Fruit fly (Drosophila melanogaster): ENCODE measurements around the gene Coq4.

Coq4 gene

DNA sequence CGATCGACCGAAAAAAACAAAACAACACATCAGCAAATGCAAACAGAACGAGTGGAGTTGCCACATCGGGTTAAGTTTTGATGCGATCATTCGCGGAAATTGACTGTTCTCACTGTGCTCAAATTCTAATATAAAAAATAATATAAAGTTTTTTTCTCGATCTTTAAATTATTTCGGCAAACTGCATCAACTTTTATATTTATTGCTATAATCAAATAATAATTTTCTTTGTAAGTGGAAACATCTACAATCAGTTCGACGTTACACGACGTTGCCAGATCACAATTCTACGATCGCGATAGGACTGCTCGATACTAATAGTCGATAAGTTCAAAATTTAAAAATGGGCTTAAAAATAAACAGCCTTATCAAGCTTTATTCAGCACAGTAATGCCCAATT is 4.6 kb downstream of the Coq4 start, which contains the start of gene Gorab (continued):
- TF ChIP-seq brk (GFP tag; optimal IDR thresholded peaks at IDR 0.05) = peak; percentile 74
- peak; percentile 50 for TF ChIP-seq jim (GFP tag; optimal IDR thresholded peaks at IDR 0.05)
- peak; percentile 87 for TF ChIP-seq dmrt93B (GFP tag; optimal IDR thresholded peaks at IDR 0.05)
- TF ChIP-seq CrebA (GFP tag; optimal IDR thresholded peaks at IDR 0.05; ENCODE audit: borderline replicate concordance) = no peak
- TF ChIP-seq Abd-B (GFP tag; optimal IDR thresholded peaks at IDR 0.05) = no peak
- TF ChIP-seq Hr78 (GFP tag; optimal IDR thresholded peaks at IDR 0.05) = no peak
- TF ChIP-seq Hnf4 (GFP tag; optimal IDR thresholded peaks at IDR 0.05) = peak; percentile 88
- TF ChIP-seq Myc (optimal IDR thresholded peaks at IDR 0.05) = no peak

DNA sequence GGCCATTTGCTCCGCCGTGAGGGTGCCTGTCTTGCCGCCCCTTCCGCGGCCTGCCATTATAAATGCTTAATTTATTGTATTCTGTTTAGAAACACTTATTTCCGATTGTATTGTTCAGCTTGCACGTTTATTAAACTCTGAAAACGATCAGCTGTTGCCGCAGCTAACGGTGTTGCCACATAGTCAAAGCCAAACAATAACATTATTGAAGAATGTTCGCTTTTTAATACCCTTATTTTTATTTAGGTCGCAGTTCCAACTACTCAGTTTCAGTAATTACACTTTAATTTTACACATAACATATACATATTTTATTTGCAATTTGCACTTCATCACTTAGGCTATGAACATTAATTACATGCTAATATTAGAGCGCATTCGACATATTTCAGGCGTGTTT is 6.4 kb downstream of the Coq4 start, which contains the start of gene Polr3G:
Gene Polr3G, minus strand, starts transcription at position 118 of the 400 bp plus-strand sequence.
- TF ChIP-seq sage (GFP tag; optimal IDR thresholded peaks at IDR 0.05) (no peak), Jra (GFP tag; optimal IDR thresholded peaks at IDR 0.05) (no peak), tai (GFP tag; optimal IDR thresholded peaks at IDR 0.05) (no peak), Abd-B (GFP tag; optimal IDR thresholded peaks at IDR 0.05) (no peak), pan (optimal IDR thresholded peaks at IDR 0.05) (no peak), GATAd (GFP tag; optimal IDR thresholded peaks at IDR 0.05) (no peak), lola (GFP tag; optimal IDR thresholded peaks at IDR 0.05) (no peak), Dfd (GFP tag; optimal IDR thresholded peaks at IDR 0.05) (no peak), CG32264 (GFP tag; optimal IDR thresholded peaks at IDR 0.05) (no peak), woc (GFP tag; optimal IDR thresholded peaks at IDR 0.05) (peak; percentile 68), jim (GFP tag; optimal IDR thresholded peaks at IDR 0.05) (no peak), dsf (GFP tag; optimal IDR thresholded peaks at IDR 0.05; ENCODE audit: borderline replicate concordance) (no peak), HLH106 (tag; optimal IDR thresholded peaks at IDR 0.05) (no peak), OdsH (GFP tag; optimal IDR thresholded peaks at IDR 0.05) (no peak), CG9705 (GFP tag; optimal IDR thresholded peaks at IDR 0.05) (no peak), rgr (GFP tag; optimal IDR thresholded peaks at IDR 0.05) (no peak), CrebA (GFP tag; optimal IDR thresholded peaks at IDR 0.05; ENCODE audit: borderline replicate concordance) (no peak), foxo (GFP tag; optimal IDR thresholded peaks at IDR 0.05) (peak in 1 of 2 experiments; percentile 26), Dif (GFP tag; optimal IDR thresholded peaks at IDR 0.05; ENCODE audit: partially characterized antibody) (no peak), Vsx2 (GFP tag; optimal IDR thresholded peaks at IDR 0.05; ENCODE audit: partially characterized antibody) (no peak), Myc (optimal IDR thresholded peaks at IDR 0.05) (no peak), h (GFP tag; optimal IDR thresholded peaks at IDR 0.05) (peak; percentile 22), N (GFP tag; optimal IDR thresholded peaks at IDR 0.05) (no peak), Mio (GFP tag; optimal IDR thresholded peaks at IDR 0.05) (no peak), Hnf4 (GFP tag; optimal IDR thresholded peaks at IDR 0.05) (peak; percentile 27), psq (GFP tag; optimal IDR thresholded peaks at IDR 0.05) (no peak), dmrt93B (GFP tag; optimal IDR thresholded peaks at IDR 0.05) (no peak), usp (GFP tag; optimal IDR thresholded peaks at IDR 0.05) (no peak), Hr78 (GFP tag; optimal IDR thresholded peaks at IDR 0.05) (no peak), Hr83 (GFP tag; optimal IDR thresholded peaks at IDR 0.05; ENCODE audit: poor library complexity, severe bottlenecking) (no peak), sv (GFP tag; optimal IDR thresholded peaks at IDR 0.05) (peak; percentile 41), Sp1 (GFP tag; optimal IDR thresholded peaks at IDR 0.05) (no peak), fru (GFP tag; optimal IDR thresholded peaks at IDR 0.05) (no peak), brk (GFP tag; optimal IDR thresholded peaks at IDR 0.05) (peak; percentile 54), dl (GFP tag; optimal IDR thresholded peaks at IDR 0.05; ENCODE audit: insufficient read depth in 1 of 2, partially characterized antibody in 2 of 2) (no peak), ey (GFP tag; optimal IDR thresholded peaks at IDR 0.05) (peak; percentile 8), Rel (GFP tag; optimal IDR thresholded peaks at IDR 0.05) (no peak), Rel (tag; optimal IDR thresholded peaks at IDR 0.05) (no peak), br (GFP tag; optimal IDR thresholded peaks at IDR 0.05) (no peak)

DNA sequence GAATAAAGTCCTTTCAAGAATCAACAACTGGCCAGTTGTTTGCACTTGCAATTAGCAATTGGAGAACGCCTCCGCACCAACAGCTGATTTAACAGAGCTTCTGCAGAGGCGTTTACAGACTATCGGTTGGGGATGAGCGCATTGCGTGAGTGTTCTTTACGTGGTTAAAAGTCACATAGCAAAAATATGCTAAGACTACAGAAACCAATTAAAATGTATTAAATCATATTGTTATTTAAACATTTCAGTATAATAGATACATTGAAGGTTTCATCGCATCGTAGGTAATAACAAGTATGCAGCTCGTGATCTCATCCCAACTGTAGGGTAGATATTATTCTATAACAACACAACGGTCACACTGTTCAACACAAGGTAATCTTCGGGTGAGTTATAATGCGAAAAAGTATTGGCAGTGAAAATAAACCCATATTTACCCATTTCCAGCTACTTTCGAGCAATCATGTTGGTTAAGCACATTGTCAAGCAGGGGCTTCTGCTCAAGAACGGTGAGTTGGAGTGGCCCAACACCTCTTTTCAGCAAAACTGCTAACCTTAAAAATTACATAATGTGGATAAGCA is 8.2 kb downstream of the Coq4 start, which contains the start of the genes Sec3 and COX7B:
Gene Sec3, minus strand, starts transcription at position 86 of the 582 bp plus-strand sequence.
Gene COX7B, plus strand, starts transcription at position 346 of the 582 bp plus-strand sequence.
- TF ChIP-seq fru (GFP tag; optimal IDR thresholded peaks at IDR 0.05) (peak; percentile 71), dsf (GFP tag; optimal IDR thresholded peaks at IDR 0.05; ENCODE audit: borderline replicate concordance) (peak; percentile 67), foxo (GFP tag; optimal IDR thresholded peaks at IDR 0.05) (peak in 1 of 2 experiments; percentile 83), dl (GFP tag; optimal IDR thresholded peaks at IDR 0.05; ENCODE audit: insufficient read depth in 1 of 2, partially characterized antibody in 2 of 2) (no peak), HLH106 (tag; optimal IDR thresholded peaks at IDR 0.05) (peak; percentile 80), brk (GFP tag; optimal IDR thresholded peaks at IDR 0.05) (peak; percentile 68), N (GFP tag; optimal IDR thresholded peaks at IDR 0.05) (no peak), Hr83 (GFP tag; optimal IDR thresholded peaks at IDR 0.05; ENCODE audit: poor library complexity, severe bottlenecking) (peak; percentile 58), GATAd (GFP tag; optimal IDR thresholded peaks at IDR 0.05) (no peak), CG9705 (GFP tag; optimal IDR thresholded peaks at IDR 0.05) (peak; percentile 70), br (GFP tag; optimal IDR thresholded peaks at IDR 0.05) (peak; percentile 69), dmrt93B (GFP tag; optimal IDR thresholded peaks at IDR 0.05) (peak; percentile 33), psq (GFP tag; optimal IDR thresholded peaks at IDR 0.05) (peak; percentile 47), Hnf4 (GFP tag; optimal IDR thresholded peaks at IDR 0.05) (peak; percentile 78), Dif (GFP tag; optimal IDR thresholded peaks at IDR 0.05; ENCODE audit: partially characterized antibody) (no peak), usp (GFP tag; optimal IDR thresholded peaks at IDR 0.05) (no peak), lola (GFP tag; optimal IDR thresholded peaks at IDR 0.05) (no peak), Rel (GFP tag; optimal IDR thresholded peaks at IDR 0.05) (no peak), Rel (tag; optimal IDR thresholded peaks at IDR 0.05) (peak; percentile 37), OdsH (GFP tag; optimal IDR thresholded peaks at IDR 0.05) (peak; percentile 40), Vsx2 (GFP tag; optimal IDR thresholded peaks at IDR 0.05; ENCODE audit: partially characterized antibody) (no peak), Sp1 (GFP tag; optimal IDR thresholded peaks at IDR 0.05) (peak; percentile 67), pan (optimal IDR thresholded peaks at IDR 0.05) (no peak), sage (GFP tag; optimal IDR thresholded peaks at IDR 0.05) (peak; percentile 63), sv (GFP tag; optimal IDR thresholded peaks at IDR 0.05) (peak; percentile 69), rgr (GFP tag; optimal IDR thresholded peaks at IDR 0.05) (peak; percentile 77), Jra (GFP tag; optimal IDR thresholded peaks at IDR 0.05) (peak; percentile 79), h (GFP tag; optimal IDR thresholded peaks at IDR 0.05) (peak; percentile 86), CG32264 (GFP tag; optimal IDR thresholded peaks at IDR 0.05) (peak; percentile 19), ey (GFP tag; optimal IDR thresholded peaks at IDR 0.05) (peak; percentile 65), woc (GFP tag; optimal IDR thresholded peaks at IDR 0.05) (peak; percentile 85)

Measured in whole organism, wandering third instar larva.